Worm (Caenorhabditis elegans) whole organism, late embryonic: ENCODE data around the gene F13B6.2.

Experiments
- C08G9.2 ChIP-seq: sonication (generic microtip); optimal IDR thresholded peaks from 2 replicates; lab custom pipeline; 2016; ENCODE audit warnings: mild to moderate bottlenecking, missing genetic modification characterization, moderate library complexity, missing compliant biosample characterization
- F13H6.1 ChIP-seq: sonication (generic microtip); optimal IDR thresholded peaks from 2 replicates; lab custom pipeline; 2016; ENCODE audit warnings: missing genetic modification characterization, missing compliant biosample characterization
- K02D7.2 ChIP-seq: sonication (generic microtip); optimal IDR thresholded peaks from 2 replicates; lab custom pipeline; 2017; ENCODE audit warnings: mild to moderate bottlenecking, missing genetic modification characterization, missing compliant biosample characterization
- T23F11.4 ChIP-seq: fragments of 200-800 bp; sonication (Bioruptor generic); optimal IDR thresholded peaks from 2 replicates; lab custom pipeline; 2018; ENCODE audit warnings: mild to moderate bottlenecking, missing genetic modification characterization, missing compliant biosample characterization
- Y22D7AL.16 ChIP-seq: sonication (generic microtip); optimal IDR thresholded peaks from 2 replicates; lab custom pipeline; 2016; ENCODE audit warnings: missing genetic modification characterization, missing compliant biosample characterization
- ceh-14 ChIP-seq: sonication (generic microtip); optimal IDR thresholded peaks from 2 replicates; lab custom pipeline; 2016; ENCODE audit warnings: missing genotype, missing genetic modification characterization, missing compliant biosample characterization
- ceh-18 ChIP-seq: sonication (generic microtip); optimal IDR thresholded peaks from 2 replicates; lab custom pipeline; 2016; ENCODE audit warnings: missing genetic modification characterization, missing compliant biosample characterization
- ceh-2 ChIP-seq: sonication (generic microtip); optimal IDR thresholded peaks from 2 replicates; lab custom pipeline; 2016; ENCODE audit warnings: missing genotype, missing genetic modification characterization, missing compliant biosample characterization
- ceh-34 ChIP-seq: sonication (generic microtip); optimal IDR thresholded peaks from 2 replicates; lab custom pipeline; 2016; ENCODE audit warnings: mild to moderate bottlenecking, missing genetic modification characterization, missing compliant biosample characterization
- ceh-6 ChIP-seq: fragments of 200-800 bp; sonication (Bioruptor generic); optimal IDR thresholded peaks from 2 replicates; lab custom pipeline; 2018; ENCODE audit warnings: mild to moderate bottlenecking, missing genetic modification characterization, missing compliant biosample characterization
- ceh-9 ChIP-seq: sonication (generic microtip); optimal IDR thresholded peaks from 2 replicates; lab custom pipeline; 2016; ENCODE audit warnings: mild to moderate bottlenecking, missing genetic modification characterization, inconsistent platforms, missing compliant biosample characterization
- elt-2 ChIP-seq: sonication (generic microtip); optimal IDR thresholded peaks from 2 replicates; lab custom pipeline; 2016; ENCODE audit warnings: missing genetic modification reagents, missing genetic modification characterization, missing compliant biosample characterization
- elt-4 ChIP-seq: sonication (generic microtip); optimal IDR thresholded peaks from 2 replicates; lab custom pipeline; 2016; ENCODE audit warnings: missing genetic modification characterization, missing compliant biosample characterization
- eyg-1 ChIP-seq: sonication (generic microtip); optimal IDR thresholded peaks from 2 replicates; lab custom pipeline; 2016; ENCODE audit warnings: missing genotype, missing genetic modification characterization, missing compliant biosample characterization
- fkh-10 ChIP-seq: fragments of 150-350 bp; optimal IDR thresholded peaks from 2 replicates; lab custom pipeline; 2014; ENCODE audit warnings: missing biosample characterization, missing genetic modification reagents, missing genetic modification characterization
- gmeb-2 ChIP-seq: sonication (generic microtip); optimal IDR thresholded peaks from 2 replicates; lab custom pipeline; 2016; ENCODE audit warnings: missing genetic modification characterization, inconsistent platforms, missing compliant biosample characterization
- hlh-30 ChIP-seq: sonication (generic microtip); optimal IDR thresholded peaks from 2 replicates; lab custom pipeline; 2017; ENCODE audit warnings: antibody characterized with exemption, missing genetic modification characterization, missing compliant biosample characterization; ENCODE audit not compliant: insufficient read depth
- hlh-6 ChIP-seq: sonication (generic microtip); optimal IDR thresholded peaks from 2 replicates; lab custom pipeline; 2016; ENCODE audit warnings: missing genotype, missing genetic modification characterization, missing compliant biosample characterization
- lim-6 ChIP-seq: sonication (generic microtip); optimal IDR thresholded peaks from 2 replicates; lab custom pipeline; 2016; ENCODE audit warnings: missing genetic modification characterization, missing compliant biosample characterization
- lin-11 ChIP-seq: fragments of 200-800 bp; sonication (Bioruptor generic); optimal IDR thresholded peaks from 2 replicates; lab custom pipeline; 2018; ENCODE audit warnings: mild to moderate bottlenecking, missing genetic modification characterization, missing compliant biosample characterization
- mec-3 ChIP-seq: sonication (generic microtip); optimal IDR thresholded peaks from 2 replicates; lab custom pipeline; 2016; ENCODE audit warnings: borderline replicate concordance, missing genetic modification characterization, missing compliant biosample characterization
- nfya-1 ChIP-seq: sonication (generic microtip); optimal IDR thresholded peaks from 2 replicates; lab custom pipeline; 2017; ENCODE audit warnings: missing genetic modification characterization, mild to moderate bottlenecking, missing compliant biosample characterization, antibody characterized with exemption, moderate library complexity
- nhr-11 ChIP-seq: fragments of 150-350 bp; optimal IDR thresholded peaks from 2 replicates; lab custom pipeline; 2014; ENCODE audit warnings: missing biosample characterization, missing genetic modification characterization
- odd-2 ChIP-seq: sonication (generic microtip); optimal IDR thresholded peaks from 2 replicates; lab custom pipeline; 2017; ENCODE audit warnings: antibody characterized with exemption, mild to moderate bottlenecking, missing genetic modification characterization, missing compliant biosample characterization
- pag-3 ChIP-seq: sonication (generic microtip); optimal IDR thresholded peaks from 2 replicates; lab custom pipeline; 2016; ENCODE audit warnings: missing compliant biosample characterization, missing genetic modification characterization, borderline replicate concordance
- pax-1 ChIP-seq: fragments of 150-350 bp; optimal IDR thresholded peaks from 2 replicates; lab custom pipeline; 2014; ENCODE audit warnings: missing biosample characterization, missing genetic modification characterization
- pha-4 ChIP-seq: fragments of 150-350 bp; optimal IDR thresholded peaks from 2 replicates; lab custom pipeline; 2018; ENCODE audit warnings: missing biosample characterization, missing genetic modification reagents, missing genetic modification characterization
- pqm-1 ChIP-seq: sonication (generic microtip); optimal IDR thresholded peaks from 2 replicates; lab custom pipeline; 2016; ENCODE audit warnings: missing genetic modification characterization, missing compliant biosample characterization
- rnt-1 ChIP-seq: sonication (generic microtip); optimal IDR thresholded peaks from 2 replicates; lab custom pipeline; 2016; ENCODE audit warnings: missing genetic modification characterization, missing compliant biosample characterization
- sdc-2 ChIP-seq: sonication (generic microtip); optimal IDR thresholded peaks from 2 replicates; lab custom pipeline; 2016; ENCODE audit warnings: missing genotype, missing genetic modification characterization, missing compliant biosample characterization
- sox-4 ChIP-seq: sonication (generic microtip); optimal IDR thresholded peaks from 2 replicates; lab custom pipeline; 2017; ENCODE audit warnings: mild to moderate bottlenecking, missing genetic modification characterization, inconsistent platforms, missing compliant biosample characterization
- tbx-7 ChIP-seq: sonication (generic microtip); optimal IDR thresholded peaks from 2 replicates; lab custom pipeline; 2016; ENCODE audit warnings: missing genotype, missing genetic modification characterization, missing compliant biosample characterization
- unc-42 ChIP-seq: sonication (generic microtip); optimal IDR thresholded peaks from 2 replicates; lab custom pipeline; 2016; ENCODE audit warnings: missing genotype, missing genetic modification characterization, missing compliant biosample characterization
- unc-86 ChIP-seq: sonication (generic microtip); optimal IDR thresholded peaks from 2 replicates; lab custom pipeline; 2016; ENCODE audit warnings: missing genetic modification characterization, missing compliant biosample characterization
- zip-5 ChIP-seq: sonication (generic microtip); optimal IDR thresholded peaks from 2 replicates; lab custom pipeline; 2016; ENCODE audit warnings: missing genetic modification characterization, missing compliant biosample characterization

The F13B6.2 gene

DNA sequence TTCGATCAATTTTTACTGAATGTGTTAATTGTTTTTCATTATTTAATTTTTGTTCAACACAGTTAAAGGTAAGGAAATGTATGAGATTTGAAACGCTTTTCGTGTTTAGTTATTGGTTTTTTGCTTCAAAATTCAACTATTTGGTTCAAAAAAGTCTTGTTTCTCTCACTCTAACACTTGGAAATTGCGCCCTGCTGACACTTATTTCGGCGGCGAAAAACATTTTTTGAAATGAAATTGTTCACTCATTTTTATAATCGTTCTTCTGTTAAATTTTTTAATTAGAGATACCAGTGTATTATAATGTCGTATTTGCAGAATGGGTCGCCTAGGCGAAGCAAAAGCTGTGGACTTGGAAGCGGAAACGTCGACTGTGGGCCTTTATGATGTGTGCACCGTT, 18.0 kb upstream of the F13B6.2 start, which contains the start of gene rod-1:
Gene rod-1 (plus strand): TSS at position 319 of the 400 bp plus-strand sequence.
- TF ChIP-seq ceh-18 (tag; lab: Kevin White, UChicago) = no peak
- no peak for TF ChIP-seq hlh-30
- no peak for TF ChIP-seq fkh-10
- TF ChIP-seq lin-11 (tag; lab: Kevin White, UChicago) = no peak
- TF ChIP-seq nfya-1 (tag; lab: Kevin White, UChicago) = no peak
- no peak for TF ChIP-seq ceh-2 (tag; lab: Kevin White, UChicago)
- no peak for TF ChIP-seq sox-4 (tag; lab: Kevin White, UChicago)
- no peak for TF ChIP-seq ceh-6 (GFP tag; lab: Kevin White, UChicago)

DNA sequence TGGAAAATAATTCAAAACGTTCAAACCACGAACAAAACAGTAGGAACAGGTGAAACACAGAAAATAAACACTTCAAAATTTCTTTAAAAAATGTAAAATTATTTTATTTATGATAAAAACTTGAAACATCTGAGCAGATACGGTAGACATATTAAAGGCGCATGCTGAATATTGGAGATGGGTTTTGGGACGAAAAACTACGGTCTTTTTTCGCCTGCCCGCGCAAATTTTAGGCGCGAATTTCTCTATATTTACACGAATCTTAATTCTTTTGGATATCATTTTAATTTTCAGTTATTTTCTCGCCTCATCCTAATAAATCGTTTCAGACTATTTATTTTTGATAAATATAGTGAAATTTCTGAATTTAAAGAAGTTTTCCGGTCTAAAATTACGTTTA, 17.6 kb upstream of the F13B6.2 start:
- TF ChIP-seq C08G9.2 (tag; lab: Kevin White, UChicago) (no peak), pha-4 (tag; lab: Kevin White, UChicago) (no peak), sox-4 (tag; lab: Kevin White, UChicago) (no peak), elt-2 (no peak), lim-6 (tag; lab: Kevin White, UChicago) (no peak), rnt-1 (tag; lab: Kevin White, UChicago) (no peak), sdc-2 (tag; lab: Kevin White, UChicago) (no peak), unc-42 (tag; lab: Kevin White, UChicago) (no peak), lin-11 (tag; lab: Kevin White, UChicago) (no peak), Y22D7AL.16 (tag; lab: Kevin White, UChicago) (no peak), K02D7.2 (tag; lab: Kevin White, UChicago) (no peak), odd-2 (tag; lab: Kevin White, UChicago) (no peak), unc-86 (no peak), elt-4 (no peak), T23F11.4 (GFP tag; lab: Kevin White, UChicago) (no peak), ceh-9 (tag; lab: Kevin White, UChicago) (no peak)

DNA sequence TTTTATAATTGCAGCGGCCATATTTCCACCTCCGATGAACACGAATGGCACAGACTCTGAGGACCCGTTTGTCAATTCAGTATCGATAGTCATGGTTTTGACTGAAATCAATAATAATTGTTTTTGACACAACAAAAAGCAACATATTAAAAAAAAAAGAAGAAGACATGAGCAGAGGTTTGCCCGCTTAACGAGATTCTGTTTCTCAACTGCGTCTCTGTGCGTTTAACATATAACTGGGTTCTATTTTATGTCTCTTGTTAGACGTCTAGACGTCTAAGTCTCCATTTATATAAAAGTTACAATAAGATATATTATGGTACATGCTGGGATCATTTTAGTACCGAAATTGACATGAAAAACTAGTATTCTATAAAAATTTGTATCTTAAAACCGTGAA, 17.1 kb upstream of the F13B6.2 start, which contains the start of gene pycr-4:
Gene pycr-4 (minus strand): TSS at position 101 of the 400 bp plus-strand sequence.
- TF ChIP-seq eyg-1 (tag; lab: Kevin White, UChicago) (no peak), hlh-6 (tag; lab: Kevin White, UChicago) (no peak), nfya-1 (tag; lab: Kevin White, UChicago) (no peak), pag-3 (tag; lab: Kevin White, UChicago) (no peak), nhr-11 (tag; lab: Kevin White, UChicago) (no peak), zip-5 (tag; lab: Kevin White, UChicago) (no peak), gmeb-2 (tag; lab: Kevin White, UChicago) (no peak), ceh-14 (tag; lab: Kevin White, UChicago) (no peak), pax-1 (tag; lab: Kevin White, UChicago) (no peak)

- TF ChIP-seq pax-1 (tag; lab: Kevin White, UChicago) (no peak), pqm-1 (tag; lab: Kevin White, UChicago) (no peak), rnt-1 (tag; lab: Kevin White, UChicago) (no peak), lin-11 (tag; lab: Kevin White, UChicago) (no peak), K02D7.2 (tag; lab: Kevin White, UChicago) (no peak), F13H6.1 (tag; lab: Kevin White, UChicago) (no peak), ceh-9 (tag; lab: Kevin White, UChicago) (no peak), elt-2 (no peak), mec-3 (tag; lab: Kevin White, UChicago) (no peak), C08G9.2 (tag; lab: Kevin White, UChicago) (no peak), tbx-7 (tag; lab: Kevin White, UChicago) (no peak), ceh-34 (no peak), pha-4 (tag; lab: Kevin White, UChicago) (no peak)
- TF ChIP-seq, all 69 proteins: peak for 0
These were observed 14.7 kb upstream of the F13B6.2 start, which contains the start of gene slc-25A18.2 for ce11 chrIV:7474826-7475225. TSS of gene slc-25A18.2 (plus strand) at chrIV:7475041.
